Fruit fly (Drosophila melanogaster) whole organism, pupa: ENCODE results near the gene CG2794.

Source experiments
- CG14655 ChIP-seq: fragments of 200-800 bp; sonication (Bioruptor generic); optimal IDR thresholded peaks from 3 replicates; lab custom pipeline; 2017; ENCODE audit warnings: mild to moderate bottlenecking, missing biosample characterization, missing genetic modification reagents, missing genetic modification characterization
- CG15710 ChIP-seq: fragments of 200-800 bp; sonication (Bioruptor generic); optimal IDR thresholded peaks from 2 replicates; lab custom pipeline; 2018; ENCODE audit warnings: missing biosample characterization, mild to moderate bottlenecking, missing genetic modification characterization, moderate library complexity
- CG32121 ChIP-seq: fragments of 200-800 bp; sonication (Bioruptor generic); IDR thresholded peaks from 2 replicates; pipeline ENCODE4 v1.3.6; 2022; ENCODE audit warnings: missing biosample characterization, missing genetic modification characterization
- CG4496 ChIP-seq: fragments of 200-800 bp; sonication (Bioruptor generic); IDR thresholded peaks from 3 replicates; pipeline ENCODE4 v1.3.6; 2022; ENCODE audit warnings: missing biosample characterization, missing genetic modification characterization
- CG8159 ChIP-seq: fragments of 200-800 bp; sonication (Bioruptor generic); optimal IDR thresholded peaks from 3 replicates; lab custom pipeline; 2018; ENCODE audit warnings: missing biosample characterization, mild to moderate bottlenecking, missing genetic modification characterization, moderate library complexity
- D1 ChIP-seq: fragments of 200-800 bp; sonication (Bioruptor generic); optimal IDR thresholded peaks from 2 replicates; lab custom pipeline; 2018; ENCODE audit warnings: missing biosample characterization, mild to moderate bottlenecking, missing genetic modification characterization, moderate library complexity
- EcR ChIP-seq: fragments of 200-800 bp; sonication (Bioruptor generic); optimal IDR thresholded peaks from 3 replicates; lab custom pipeline; 2019; ENCODE audit warnings: missing biosample characterization, missing genetic modification characterization, mild to moderate bottlenecking, moderate library complexity, missing genetic modification reagents
- Pif1B ChIP-seq: fragments of 200-800 bp; sonication (Bioruptor generic); optimal IDR thresholded peaks from 3 replicates; lab custom pipeline; 2016; ENCODE audit warnings: missing biosample characterization, missing genetic modification characterization
- Snoo ChIP-seq: fragments of 200-800 bp; sonication (Bioruptor generic); optimal IDR thresholded peaks from 3 replicates; lab custom pipeline; 2017; ENCODE audit warnings: missing biosample characterization, mild to moderate bottlenecking, missing genetic modification characterization, inconsistent platforms
- rn ChIP-seq: fragments of 200-800 bp; sonication (Bioruptor generic); IDR thresholded peaks from 2 replicates; pipeline ENCODE4 v1.3.6; 2022; ENCODE audit warnings: missing biosample characterization, missing genetic modification characterization

dm6 chr2L:544444-545179 is 19.4 kb upstream of the CG2794 start, which contains the start of the genes Spp and nAChRbeta3:
- TF ChIP-seq Snoo (tag; lab: Kevin White, UChicago) (no peak), CG4496 (GFP tag; lab: Robert Waterston, UW) (0 out of 3 replicates have a peak, but pooled peaks have one; percentile 8), CG15710 (no peak), Pif1B (no peak), CG32121 (GFP tag; lab: Robert Waterston, UW) (no peak), EcR (GFP tag; lab: Kevin White, UChicago) (no peak), rn (GFP tag; lab: Robert Waterston, UW) (no peak), CG8159 (tag; lab: Kevin White, UChicago) (no peak), D1 (tag; lab: Kevin White, UChicago) (no peak), CG14655 (GFP tag; lab: Kevin White, UChicago) (no peak)
